Worm (Caenorhabditis elegans) whole organism, L1 larva: ENCODE data around the gene F33E11.3.

Experiments
- Y116A8C.19 ChIP-seq: sonication (generic microtip); optimal IDR thresholded peaks from 2 replicates; lab custom pipeline; 2016; ENCODE audit warnings: missing compliant biosample characterization, missing genetic modification characterization, borderline replicate concordance
- alr-1 ChIP-seq: fragments of 200-800 bp; sonication (Bioruptor generic); optimal IDR thresholded peaks from 2 replicates; lab custom pipeline; 2018; ENCODE audit warnings: borderline replicate concordance, mild to moderate bottlenecking, missing genetic modification characterization, missing compliant biosample characterization
- aly-2 ChIP-seq: fragments of 150-350 bp; optimal IDR thresholded peaks from 2 replicates; lab custom pipeline; 2014; ENCODE audit warnings: missing biosample characterization, missing genetic modification characterization
- ama-1 ChIP-seq: fragments of 150-350 bp; optimal IDR thresholded peaks from 2 replicates; lab custom pipeline; 2014
- blmp-1 ChIP-seq: fragments of 150-350 bp; optimal IDR thresholded peaks from 2 replicates; lab custom pipeline; 2014; ENCODE audit warnings: missing biosample characterization, missing genetic modification characterization
- ceh-90 ChIP-seq: sonication (generic microtip); optimal IDR thresholded peaks from 2 replicates; lab custom pipeline; 2016; ENCODE audit warnings: missing genetic modification characterization, missing compliant biosample characterization
- efl-1 ChIP-seq, 4 experiments: fragments of 150-350 bp; optimal IDR thresholded peaks in 3 of 4; peaks in 1 of 4; 1 replicate in 1 of 4; 2 replicates in 3 of 4; lab custom pipeline; 2014; ENCODE audit warnings: missing biosample characterization in 2 of 4, missing genetic modification characterization in 2 of 4, missing genetic modification reagents in 2 of 4
- egl-13 ChIP-seq: sonication (generic microtip); optimal IDR thresholded peaks from 2 replicates; lab custom pipeline; 2016; ENCODE audit warnings: missing genotype, missing genetic modification reagents, missing genetic modification characterization, missing compliant biosample characterization
- egl-27 ChIP-seq, 2 experiments: fragments of 150-350 bp in 1 of 2; sonication (generic microtip); optimal IDR thresholded peaks; 3 replicates each; lab custom pipeline; 2017 to 2018; ENCODE audit warnings: missing biosample characterization in 2 of 2, missing genetic modification characterization in 2 of 2, missing genetic modification reagents in 2 of 2
- elt-3 ChIP-seq, 6 experiments: fragments of 150-350 bp in 1 of 6; sonication (generic microtip); optimal IDR thresholded peaks; 2 replicates each; lab custom pipeline; 2017 to 2018; ENCODE audit warnings: missing biosample characterization in 6 of 6, missing genetic modification characterization in 6 of 6, inconsistent platforms in 1 of 6
- fkh-10 ChIP-seq: sonication (generic microtip); optimal IDR thresholded peaks from 2 replicates; lab custom pipeline; 2017; ENCODE audit warnings: missing biosample characterization, missing genetic modification reagents, missing genetic modification characterization
- fkh-4 ChIP-seq: sonication (generic microtip); optimal IDR thresholded peaks from 2 replicates; lab custom pipeline; 2016; ENCODE audit warnings: missing compliant biosample characterization, missing genetic modification characterization, borderline replicate concordance
- fkh-8 ChIP-seq: sonication (generic microtip); optimal IDR thresholded peaks from 2 replicates; lab custom pipeline; 2016; ENCODE audit warnings: mild to moderate bottlenecking, missing genetic modification characterization, missing compliant biosample characterization
- hlh-17 ChIP-seq: fragments of 200-800 bp; sonication (Bioruptor generic); optimal IDR thresholded peaks from 2 replicates; lab custom pipeline; 2018; ENCODE audit warnings: missing genetic modification characterization, mild to moderate bottlenecking, missing compliant biosample characterization, moderate library complexity, borderline replicate concordance
- hlh-4 ChIP-seq: sonication (generic microtip); optimal IDR thresholded peaks from 2 replicates; lab custom pipeline; 2016; ENCODE audit warnings: mild to moderate bottlenecking, missing genetic modification characterization, missing compliant biosample characterization
- irx-1 ChIP-seq: sonication (generic microtip); optimal IDR thresholded peaks from 2 replicates; lab custom pipeline; 2016; ENCODE audit warnings: missing genetic modification characterization, missing compliant biosample characterization
- isw-1 ChIP-seq: fragments of 200-800 bp; sonication (Bioruptor generic); IDR thresholded peaks from 2 replicates; pipeline ENCODE4 v1.3.6; 2022; ENCODE audit warnings: missing genetic modification characterization, missing compliant biosample characterization
- lin-39 ChIP-seq: fragments of 150-350 bp; optimal IDR thresholded peaks from 2 replicates; lab custom pipeline; 2014; ENCODE audit warnings: missing biosample characterization, missing genetic modification reagents, missing genetic modification characterization
- lir-3 ChIP-seq: sonication (generic microtip); optimal IDR thresholded peaks from 2 replicates; lab custom pipeline; 2016; ENCODE audit warnings: mild to moderate bottlenecking, missing genetic modification characterization, moderate library complexity, missing compliant biosample characterization; ENCODE audit not compliant: poor library complexity
- mef-2 ChIP-seq: fragments of 150-350 bp; optimal IDR thresholded peaks from 2 replicates; lab custom pipeline; 2014; ENCODE audit warnings: missing biosample characterization, missing genetic modification characterization
- mep-1 ChIP-seq: fragments of 150-350 bp; optimal IDR thresholded peaks from 2 replicates; lab custom pipeline; 2014; ENCODE audit warnings: missing biosample characterization, missing genetic modification characterization
- nhr-20 ChIP-seq: sonication (generic microtip); optimal IDR thresholded peaks from 2 replicates; lab custom pipeline; 2016; ENCODE audit warnings: mild to moderate bottlenecking, missing genetic modification characterization, missing compliant biosample characterization
- nhr-28 ChIP-seq: fragments of 150-350 bp; optimal IDR thresholded peaks from 2 replicates; lab custom pipeline; 2014; ENCODE audit warnings: missing biosample characterization, missing genetic modification characterization
- nhr-85 ChIP-seq: sonication (generic microtip); peaks from one replicate; lab custom pipeline; 2016; ENCODE audit warnings: missing genetic modification characterization, inconsistent platforms, missing compliant biosample characterization
- nhr-90 ChIP-seq: sonication (generic microtip); optimal IDR thresholded peaks from 2 replicates; lab custom pipeline; 2016; ENCODE audit warnings: mild to moderate bottlenecking, missing genetic modification characterization, missing compliant biosample characterization; ENCODE audit not compliant: poor library complexity
- pax-3 ChIP-seq: fragments of 200-800 bp; sonication (Bioruptor generic); optimal IDR thresholded peaks from 2 replicates; lab custom pipeline; 2018; ENCODE audit warnings: mild to moderate bottlenecking, missing genetic modification characterization, moderate library complexity, missing compliant biosample characterization
- rnt-1 ChIP-seq: sonication (generic microtip); optimal IDR thresholded peaks from 2 replicates; lab custom pipeline; 2016; ENCODE audit warnings: mild to moderate bottlenecking, missing genetic modification characterization, moderate library complexity, missing compliant biosample characterization
- skn-1 ChIP-seq: fragments of 150-350 bp; optimal IDR thresholded peaks from 2 replicates; lab custom pipeline; 2014; ENCODE audit warnings: missing biosample characterization, missing genetic modification characterization
- sox-4 ChIP-seq: sonication (generic microtip); optimal IDR thresholded peaks from 2 replicates; lab custom pipeline; 2016; ENCODE audit warnings: missing genetic modification characterization, missing compliant biosample characterization
- sptf-1 ChIP-seq: fragments of 150-350 bp; optimal IDR thresholded peaks from 2 replicates; lab custom pipeline; 2014; ENCODE audit warnings: missing biosample characterization, missing genetic modification characterization
- sup-37 ChIP-seq: fragments of 200-800 bp; sonication (Bioruptor generic); optimal IDR thresholded peaks from 2 replicates; lab custom pipeline; 2018; ENCODE audit warnings: mild to moderate bottlenecking, missing genetic modification characterization, missing compliant biosample characterization
- unc-30 ChIP-seq: sonication (generic microtip); optimal IDR thresholded peaks from 2 replicates; lab custom pipeline; 2017; ENCODE audit warnings: missing biosample characterization, missing genetic modification characterization
- unc-98 ChIP-seq: fragments of 200-800 bp; sonication (Bioruptor generic); IDR thresholded peaks from 2 replicates; pipeline ENCODE4 v1.3.6; 2022; ENCODE audit warnings: missing genetic modification characterization, missing compliant biosample characterization
- zip-4 ChIP-seq: fragments of 200-800 bp; sonication (Bioruptor generic); optimal IDR thresholded peaks from 2 replicates; lab custom pipeline; 2018; ENCODE audit warnings: mild to moderate bottlenecking, missing genetic modification characterization, moderate library complexity, missing compliant biosample characterization
- ztf-11 ChIP-seq, 2 experiments: sonication (generic microtip); optimal IDR thresholded peaks; 2 replicates each; lab custom pipeline; 2016 to 2017; ENCODE audit warnings: missing genetic modification characterization in 2 of 2, missing biosample characterization in 1 of 2, missing compliant biosample characterization in 1 of 2

Gene F33E11.3

ce11 chrV:272837-273236, 31.7 kb downstream of the F33E11.3 start, which contains the start of gene nlp-70:
Gene nlp-70, minus strand, starts transcription at chrV:272937.
- TF ChIP-seq unc-98 (GFP tag; lab: Robert Waterston, UW) = no peak
- no peak for TF ChIP-seq egl-27 (tag; optimal IDR thresholded peaks at IDR 0.05; lab: Kevin White, UChicago)
- TF ChIP-seq skn-1 = no peak
- no peak for TF ChIP-seq pax-3 (tag; lab: Kevin White, UChicago)
- TF ChIP-seq lin-39 (tag; lab: Kevin White, UChicago) = no peak
- no peak for TF ChIP-seq unc-30 (tag; lab: Kevin White, UChicago)
- TF ChIP-seq sup-37 (GFP tag; lab: Kevin White, UChicago) = no peak
- TF ChIP-seq hlh-17 (GFP tag; lab: Kevin White, UChicago) = no peak
- no peak for TF ChIP-seq fkh-10 (GFP tag; lab: Kevin White, UChicago)
- no peak for TF ChIP-seq zip-4 (GFP tag; lab: Kevin White, UChicago)
- no peak for TF ChIP-seq irx-1 (tag; lab: Kevin White, UChicago)
- no peak for TF ChIP-seq isw-1 (GFP tag; lab: Robert Waterston, UW)
- no peak for TF ChIP-seq rnt-1 (tag; lab: Kevin White, UChicago)
- TF ChIP-seq alr-1 (tag; lab: Kevin White, UChicago) = no peak
- TF ChIP-seq fkh-8 (tag; lab: Kevin White, UChicago) = no peak
- no peak for TF ChIP-seq hlh-4 (tag; lab: Kevin White, UChicago)
- TF ChIP-seq, all 84 proteins: peak for 0

ce11 chrV:268007-268406, 36.5 kb downstream of the F33E11.3 start, which contains the start of gene lgc-26:
Gene lgc-26, plus strand, starts transcription at chrV:268307.
- TF ChIP-seq ama-1 (no peak), lir-3 (tag; lab: Kevin White, UChicago) (no peak), irx-1 (tag; lab: Kevin White, UChicago) (no peak), Y116A8C.19 (tag; lab: Kevin White, UChicago) (no peak), pax-3 (tag; lab: Kevin White, UChicago) (no peak), mep-1 (tag; lab: Kevin White, UChicago) (no peak), elt-3 (tag; optimal IDR thresholded peaks at IDR 0.05; lab: Kevin White, UChicago) (no peak), egl-13 (no peak)

- TF ChIP-seq hlh-4 (tag; lab: Kevin White, UChicago) (peak; percentile 64), fkh-4 (tag; lab: Kevin White, UChicago) (peak; percentile 66), aly-2 (tag; lab: Kevin White, UChicago) (peak; percentile 36), ceh-90 (peak; percentile 69), unc-30 (tag; lab: Kevin White, UChicago) (peak; percentile 3), sox-4 (tag; lab: Kevin White, UChicago) (peak; percentile 93), ztf-11 (tag; optimal IDR thresholded peaks at IDR 0.05; lab: Kevin White, UChicago) (peak; percentile 32 to 81), mef-2 (peak; percentile 40), irx-1 (tag; lab: Kevin White, UChicago) (peak; percentile 87), nhr-28 (tag; lab: Kevin White, UChicago) (peak; percentile 40), Y116A8C.19 (tag; lab: Kevin White, UChicago) (peak; percentile 62), sptf-1 (tag; lab: Kevin White, UChicago) (peak; percentile 44)
These were observed 39.2 kb downstream of the F33E11.3 start for ce11 chrV:265062-265963.

ce11 chrV:260334-260733, 44.2 kb downstream of the F33E11.3 start:
- TF ChIP-seq efl-1 (optimal IDR thresholded peaks at IDR 0.05; lab: Kevin White, UChicago) (no peak), efl-1 (GFP tag; optimal IDR thresholded peaks at IDR 0.05 in 1 of 2; lab: Kevin White, UChicago) (peak in 1 of 2 experiments; percentile 89), mef-2 (no peak), ceh-90 (no peak), fkh-8 (tag; lab: Kevin White, UChicago) (no peak), nhr-85 (tag; lab: Kevin White, UChicago) (peak; percentile 82), nhr-90 (peak; percentile 18), blmp-1 (peak; percentile 81), isw-1 (GFP tag; lab: Robert Waterston, UW) (no peak), nhr-20 (tag; lab: Kevin White, UChicago) (peak; percentile 7), nhr-28 (tag; lab: Kevin White, UChicago) (no peak)
- TF ChIP-seq, all 84 proteins: peak for 5
